Worm (Caenorhabditis elegans) whole organism, dauer: ENCODE results near the gene nep-3.

Experiments used
- unc-62 ChIP-seq: sonication (generic microtip); optimal IDR thresholded peaks from 2 replicates; lab custom pipeline; 2017; ENCODE audit warnings: missing biosample characterization, missing genetic modification reagents, missing genetic modification characterization

nep-3 gene

ce11 chrII:3877127-3877526 lies at the start of gene nep-3:
nep-3 (minus strand) TSS chrII:3877227.
- no peak for TF ChIP-seq unc-62 (GFP tag; lab: Kevin White, UChicago)

ce11 chrII:3922696-3923095 lies 45.7 kb upstream of the nep-3 start:
- no peak for TF ChIP-seq unc-62 (GFP tag; lab: Kevin White, UChicago)

- no peak for TF ChIP-seq unc-62 (GFP tag; lab: Kevin White, UChicago)
Observed at ce11 chrII:3920611-3921010, 43.6 kb upstream of the nep-3 start.

- no peak for TF ChIP-seq unc-62 (GFP tag; lab: Kevin White, UChicago)
Observed at ce11 chrII:3917985-3918633, 41.1 kb upstream of the nep-3 start.

- TF ChIP-seq unc-62 (GFP tag; lab: Kevin White, UChicago): no peak
Observed at ce11 chrII:3913673-3914072, 36.6 kb upstream of the nep-3 start.

ce11 chrII:3911716-3912115 lies 34.7 kb upstream of the nep-3 start, which contains the start of gene F53C3.1:
F53C3.1 (plus strand) TSS chrII:3912016.
- TF ChIP-seq unc-62 (GFP tag; lab: Kevin White, UChicago): no peak

- TF ChIP-seq unc-62 (GFP tag; lab: Kevin White, UChicago): no peak
Observed at ce11 chrII:3911284-3911683, 34.3 kb upstream of the nep-3 start.

ce11 chrII:3910737-3911136 lies 33.7 kb upstream of the nep-3 start, which contains the start of gene bcmo-2:
bcmo-2 (minus strand) TSS chrII:3910837.
- TF ChIP-seq unc-62 (GFP tag; lab: Kevin White, UChicago): no peak

ce11 chrII:3909301-3909700 lies 32.3 kb upstream of the nep-3 start:
- TF ChIP-seq unc-62 (GFP tag; lab: Kevin White, UChicago): no peak

ce11 chrII:3908135-3908534 lies 31.1 kb upstream of the nep-3 start:
- TF ChIP-seq unc-62 (GFP tag; lab: Kevin White, UChicago): no peak

ce11 chrII:3906615-3907190 lies 29.7 kb upstream of the nep-3 start, which contains the start of the genes F53C3.11 and fbxb-103:
F53C3.11 (minus strand) TSS chrII:3906715.
fbxb-103 (plus strand) TSS chrII:3907140.
- no peak for TF ChIP-seq unc-62 (GFP tag; lab: Kevin White, UChicago)

ce11 chrII:3902798-3903197 lies 25.8 kb upstream of the nep-3 start, which contains the start of gene F53C3.3:
F53C3.3 (plus strand) TSS chrII:3902856.
- TF ChIP-seq unc-62 (GFP tag; lab: Kevin White, UChicago): no peak

- TF ChIP-seq unc-62 (GFP tag; lab: Kevin White, UChicago): no peak
Observed at ce11 chrII:3901108-3901507, 24.1 kb upstream of the nep-3 start, which contains the start of gene F53C3.4. F53C3.4 (plus strand) TSS chrII:3901408.

- no peak for TF ChIP-seq unc-62 (GFP tag; lab: Kevin White, UChicago)
Observed at ce11 chrII:3897758-3898494, 20.9 kb upstream of the nep-3 start, which contains the start of gene F53C3.6. F53C3.6 (plus strand) TSS chrII:3898142.

ce11 chrII:3896920-3897319 lies 19.9 kb upstream of the nep-3 start:
- TF ChIP-seq unc-62 (GFP tag; lab: Kevin White, UChicago): no peak

- no peak for TF ChIP-seq unc-62 (GFP tag; lab: Kevin White, UChicago)
Observed at ce11 chrII:3894755-3895154, 17.7 kb upstream of the nep-3 start, which contains the start of gene F53C3.7. F53C3.7 (plus strand) TSS chrII:3895055.
